Worm (Caenorhabditis elegans): ENCODE data around the gene fat-7.

The fat-7 gene

ce11 chrV:7153046-7153445 lies at the start of gene fat-7:
fat-7 (minus strand) TSS chrV:7153146.
- TF ChIP-seq nhr-12 (tag; optimal IDR thresholded peaks at IDR 0.05) (no peak), blmp-1 (tag; optimal IDR thresholded peaks at IDR 0.05) (no peak), ham-2 (GFP tag; optimal IDR thresholded peaks at IDR 0.05) (no peak), flh-1 (GFP tag; optimal IDR thresholded peaks at IDR 0.05) (no peak), sem-2 (GFP tag; optimal IDR thresholded peaks at IDR 0.05) (no peak)

- TF ChIP-seq nhr-12 (tag; optimal IDR thresholded peaks at IDR 0.05) (no peak), mab-5 (tag; optimal IDR thresholded peaks at IDR 0.05) (no peak), sem-2 (GFP tag; optimal IDR thresholded peaks at IDR 0.05) (no peak), bed-3 (GFP tag; optimal IDR thresholded peaks at IDR 0.05) (no peak), unc-39 (tag; optimal IDR thresholded peaks at IDR 0.05) (no peak), pha-4 (tag; optimal IDR thresholded peaks at IDR 0.05) (no peak), unc-62 (GFP tag; optimal IDR thresholded peaks at IDR 0.05) (no peak), ham-2 (GFP tag; optimal IDR thresholded peaks at IDR 0.05) (no peak), blmp-1 (tag; optimal IDR thresholded peaks at IDR 0.05) (no peak), tbx-8 (GFP tag; optimal IDR thresholded peaks at IDR 0.05) (no peak), mep-1 (tag; optimal IDR thresholded peaks at IDR 0.05) (no peak), elt-1 (tag; optimal IDR thresholded peaks at IDR 0.05; ENCODE audit: borderline replicate concordance, insufficient read depth) (no peak), mls-2 (tag; optimal IDR thresholded peaks at IDR 0.05) (no peak), elt-3 (tag; optimal IDR thresholded peaks at IDR 0.05) (no peak), snpc-4 (tag; optimal IDR thresholded peaks at IDR 0.05) (no peak)
Measured at ce11 chrV:7201353-7201752, 48.4 kb upstream of the fat-7 start.

- TF ChIP-seq zip-8 (tag; optimal IDR thresholded peaks at IDR 0.05) (no peak), nhr-2 (tag; optimal IDR thresholded peaks at IDR 0.05) (no peak), lin-13 (tag; optimal IDR thresholded peaks at IDR 0.05) (no peak), ceh-39 (tag; optimal IDR thresholded peaks at IDR 0.05) (no peak), elt-3 (tag; optimal IDR thresholded peaks at IDR 0.05) (no peak), ces-1 (GFP tag; optimal IDR thresholded peaks at IDR 0.05) (no peak), sem-2 (GFP tag; optimal IDR thresholded peaks at IDR 0.05) (no peak), unc-39 (tag; optimal IDR thresholded peaks at IDR 0.05) (no peak), blmp-1 (tag; optimal IDR thresholded peaks at IDR 0.05) (no peak), lin-32 (GFP tag; optimal IDR thresholded peaks at IDR 0.05) (no peak), unc-62 (GFP tag; optimal IDR thresholded peaks at IDR 0.05) (no peak), hlh-1 (tag; optimal IDR thresholded peaks at IDR 0.05) (no peak), nhr-76 (tag; optimal IDR thresholded peaks at IDR 0.05) (no peak), mep-1 (tag; optimal IDR thresholded peaks at IDR 0.05) (no peak)
Measured at ce11 chrV:7199932-7200331, 47.0 kb upstream of the fat-7 start, which contains the start of gene F09G2.1. F09G2.1 (plus strand) TSS chrV:7200232.

- TF ChIP-seq ham-2 (GFP tag; optimal IDR thresholded peaks at IDR 0.05) (no peak), ces-1 (GFP tag; optimal IDR thresholded peaks at IDR 0.05) (no peak), hlh-1 (tag; optimal IDR thresholded peaks at IDR 0.05) (no peak), tbx-8 (GFP tag; optimal IDR thresholded peaks at IDR 0.05) (no peak), drap-1 (GFP tag; optimal IDR thresholded peaks at IDR 0.05) (no peak), unc-39 (tag; optimal IDR thresholded peaks at IDR 0.05) (no peak), M03D4.4 (tag; optimal IDR thresholded peaks at IDR 0.05) (no peak), mep-1 (tag; optimal IDR thresholded peaks at IDR 0.05) (no peak), unc-120 (tag; optimal IDR thresholded peaks at IDR 0.05; ENCODE audit: poor library complexity, severe bottlenecking) (no peak), nhr-12 (tag; optimal IDR thresholded peaks at IDR 0.05) (no peak), ceh-83 (GFP tag; optimal IDR thresholded peaks at IDR 0.05) (no peak), snpc-4 (tag; optimal IDR thresholded peaks at IDR 0.05) (no peak), cnd-1 (tag; optimal IDR thresholded peaks at IDR 0.05) (no peak), ceh-43 (GFP tag; optimal IDR thresholded peaks at IDR 0.05) (no peak), bed-3 (GFP tag; optimal IDR thresholded peaks at IDR 0.05) (no peak)
Measured at ce11 chrV:7199077-7199476, 46.1 kb upstream of the fat-7 start.

- TF ChIP-seq M03D4.4 (tag; optimal IDR thresholded peaks at IDR 0.05) (no peak), nhr-237 (tag; optimal IDR thresholded peaks at IDR 0.05) (no peak), tbx-8 (GFP tag; optimal IDR thresholded peaks at IDR 0.05) (no peak), lin-32 (GFP tag; optimal IDR thresholded peaks at IDR 0.05) (no peak), lin-13 (tag; optimal IDR thresholded peaks at IDR 0.05) (no peak), ceh-43 (GFP tag; optimal IDR thresholded peaks at IDR 0.05) (no peak), ham-2 (GFP tag; optimal IDR thresholded peaks at IDR 0.05) (no peak)
Measured at ce11 chrV:7198403-7198802, 45.5 kb upstream of the fat-7 start.

Data from whole organism, mixed stage, embryonic.